Fruit fly (Drosophila melanogaster): ENCODE measurements around the gene Kdm3.

DNA sequence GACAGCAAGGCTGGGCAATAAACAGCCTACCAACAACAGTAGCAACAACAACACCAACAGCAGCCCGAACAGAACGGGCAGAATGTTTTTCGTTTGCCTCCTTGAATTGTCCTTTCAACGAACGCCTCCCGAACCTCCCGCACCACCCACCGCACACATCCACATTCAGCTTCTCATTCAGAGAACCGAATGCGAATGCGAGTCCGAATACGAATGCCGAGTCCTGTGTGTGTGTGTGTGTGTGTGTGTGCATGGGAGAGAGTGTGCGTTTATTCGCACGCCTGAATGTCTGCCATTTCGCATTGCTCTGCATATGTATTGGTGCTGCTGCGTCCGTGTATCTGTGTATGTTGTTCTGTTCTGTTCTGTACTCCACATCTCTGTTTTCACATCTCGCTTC, 27.3 kb upstream of the Kdm3 start:
- TF ChIP-seq insv (optimal IDR thresholded peaks at IDR 0.05): no peak
- no peak for TF ChIP-seq Myc (optimal IDR thresholded peaks at IDR 0.05)
- TF ChIP-seq Sin3A (optimal IDR thresholded peaks at IDR 0.05): no peak
- no peak for TF ChIP-seq psq (optimal IDR thresholded peaks at IDR 0.05)
